Worm (Caenorhabditis elegans): ENCODE measurements around the gene H25K10.2.

The H25K10.2 gene

DNA sequence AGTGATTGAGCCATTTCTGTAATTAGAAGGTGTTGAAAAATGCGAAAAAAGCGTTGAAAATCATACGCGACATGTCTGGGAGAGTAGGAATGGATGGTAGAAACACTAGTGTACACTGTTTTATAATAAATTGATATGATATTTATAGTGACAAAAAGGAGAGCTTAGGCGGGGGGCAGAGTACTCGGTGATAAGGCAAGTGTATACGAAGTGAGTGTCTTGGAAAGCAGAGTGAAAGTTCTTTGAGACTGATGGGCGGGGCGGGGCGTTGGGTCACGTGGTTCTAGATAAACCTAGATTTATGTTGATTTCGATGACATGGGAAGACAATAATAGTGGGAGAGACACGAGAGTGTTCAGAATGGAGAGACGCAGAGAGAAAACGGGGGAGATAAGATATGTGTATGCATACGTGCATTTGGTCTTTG, 40.2 kb downstream of the H25K10.2 start, which contains the start of gene gln-3:
gln-3 (minus strand) TSS at position 73 of the 428 bp plus-strand sequence.
- TF ChIP-seq hlh-30 (tag; optimal IDR thresholded peaks at IDR 0.05; ENCODE audit: insufficient read depth) (peak; percentile 77), fkh-10 (GFP tag; optimal IDR thresholded peaks at IDR 0.05) (no peak), elt-2 (tag; optimal IDR thresholded peaks at IDR 0.05) (peak; percentile 84), elt-4 (tag; optimal IDR thresholded peaks at IDR 0.05) (no peak), ttx-3 (tag; optimal IDR thresholded peaks at IDR 0.05) (no peak)

DNA sequence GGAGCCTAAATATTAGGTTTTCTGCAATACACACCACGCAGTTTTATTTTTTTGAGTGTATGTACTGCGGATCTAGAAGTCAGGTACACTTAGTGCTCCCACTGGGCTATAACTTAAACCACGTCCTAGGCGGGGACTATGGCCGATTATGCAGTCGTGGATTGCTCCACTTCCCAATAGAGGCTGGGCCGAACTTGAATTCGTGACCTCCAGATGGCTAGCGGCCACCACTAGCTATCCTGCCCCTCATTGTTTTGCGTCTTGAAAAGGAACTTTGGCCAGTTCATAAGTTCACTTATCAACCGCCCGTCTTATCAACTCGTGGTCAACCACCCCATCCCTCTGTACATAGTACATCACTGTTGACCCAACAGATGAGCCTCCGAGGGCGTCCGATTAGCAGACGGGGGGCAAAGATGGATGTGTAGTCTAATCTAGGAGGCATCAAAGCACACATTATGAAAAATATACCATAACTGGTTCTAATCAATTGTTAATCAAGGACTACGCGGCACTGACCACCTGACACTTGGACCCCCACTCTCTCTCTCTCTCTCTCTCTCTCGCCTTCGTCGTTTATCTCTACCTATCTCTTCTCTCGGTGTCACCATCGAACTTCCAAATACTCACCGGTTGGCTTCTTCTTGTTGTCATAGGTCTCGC, 41.2 kb downstream of the H25K10.2 start:
- TF ChIP-seq ceh-9 (tag; optimal IDR thresholded peaks at IDR 0.05) (no peak), nhr-11 (tag; optimal IDR thresholded peaks at IDR 0.05) (no peak), ceh-2 (tag; optimal IDR thresholded peaks at IDR 0.05) (no peak), F13H6.1 (tag; optimal IDR thresholded peaks at IDR 0.05) (no peak), ama-1 (optimal IDR thresholded peaks at IDR 0.05) (no peak), ahr-1 (tag; optimal IDR thresholded peaks at IDR 0.05) (no peak), ceh-22 (tag; optimal IDR thresholded peaks at IDR 0.05) (no peak), dve-1 (tag; optimal IDR thresholded peaks at IDR 0.05) (no peak), elt-2 (tag; optimal IDR thresholded peaks at IDR 0.05) (peak; percentile 57), sox-2 (GFP tag; IDR thresholded peaks at IDR 0.05) (no peak), nhr-232 (tag; optimal IDR thresholded peaks at IDR 0.05) (no peak), Y22D7AL.16 (tag; optimal IDR thresholded peaks at IDR 0.05) (no peak), ceh-34 (tag; optimal IDR thresholded peaks at IDR 0.05) (no peak), C08G9.2 (tag; optimal IDR thresholded peaks at IDR 0.05) (peak; percentile 4), ref-2 (tag; optimal IDR thresholded peaks at IDR 0.05) (no peak), pqm-1 (tag; optimal IDR thresholded peaks at IDR 0.05) (no peak), fkh-6 (tag; optimal IDR thresholded peaks at IDR 0.05) (no peak), lin-11 (tag; optimal IDR thresholded peaks at IDR 0.05) (no peak), madf-2 (tag; optimal IDR thresholded peaks at IDR 0.05) (no peak), sdc-2 (tag; optimal IDR thresholded peaks at IDR 0.05) (no peak), odd-2 (tag; optimal IDR thresholded peaks at IDR 0.05) (no peak), sox-4 (tag; optimal IDR thresholded peaks at IDR 0.05) (no peak), pax-1 (tag; optimal IDR thresholded peaks at IDR 0.05) (peak; percentile 32), dmd-4 (tag; optimal IDR thresholded peaks at IDR 0.05; ENCODE audit: borderline replicate concordance) (no peak), gmeb-2 (tag; optimal IDR thresholded peaks at IDR 0.05) (no peak), pag-3 (tag; optimal IDR thresholded peaks at IDR 0.05; ENCODE audit: borderline replicate concordance) (no peak), K09A11.1 (tag; optimal IDR thresholded peaks at IDR 0.05; ENCODE audit: insufficient read depth) (no peak), pha-4 (tag; optimal IDR thresholded peaks at IDR 0.05) (no peak), pha-2 (tag; optimal IDR thresholded peaks at IDR 0.05) (peak; percentile 27), tbx-2 (tag; optimal IDR thresholded peaks at IDR 0.05) (peak; percentile 25), hlh-6 (tag; optimal IDR thresholded peaks at IDR 0.05) (no peak), ceh-48 (tag; optimal IDR thresholded peaks at IDR 0.05) (no peak), unc-86 (tag; optimal IDR thresholded peaks at IDR 0.05) (no peak), tbx-7 (tag; optimal IDR thresholded peaks at IDR 0.05) (no peak), fkh-10 (GFP tag; optimal IDR thresholded peaks at IDR 0.05) (no peak), pros-1 (tag; optimal IDR thresholded peaks at IDR 0.05) (no peak), npax-4 (tag; optimal IDR thresholded peaks at IDR 0.05) (no peak), ztf-16 (tag; optimal IDR thresholded peaks at IDR 0.05) (no peak), hlh-30 (tag; optimal IDR thresholded peaks at IDR 0.05; ENCODE audit: insufficient read depth) (peak; percentile 29), hlh-15 (tag; optimal IDR thresholded peaks at IDR 0.05) (no peak), ceh-45 (GFP tag; IDR thresholded peaks at IDR 0.05) (0 out of 2 replicates have a peak, but pooled peaks have one; percentile 44), nfya-1 (tag; optimal IDR thresholded peaks at IDR 0.05) (no peak), ceh-18 (tag; optimal IDR thresholded peaks at IDR 0.05) (peak; percentile 3)

Measured in whole organism, late embryonic.